Worm (Caenorhabditis elegans) whole organism, L4/young adult: ENCODE measurements around the gene fib-1.

ENCODE experiments used
- W03F9.2 ChIP-seq: fragments of 150-350 bp; optimal IDR thresholded peaks from 2 replicates; lab custom pipeline; 2014; ENCODE audit warnings: missing biosample characterization, missing genetic modification characterization
- dao-5 ChIP-seq: sonication (generic microtip); optimal IDR thresholded peaks from 2 replicates; lab custom pipeline; 2016; ENCODE audit warnings: missing genotype, missing genetic modification characterization, moderate library complexity, missing compliant biosample characterization
- him-1 ChIP-seq: sonication (generic microtip); optimal IDR thresholded peaks from 2 replicates; lab custom pipeline; 2016; ENCODE audit warnings: missing genotype, missing genetic modification reagents, missing genetic modification characterization, missing compliant biosample characterization

ce11 chrV:14999485-15000023 is 2.5 kb downstream of the fib-1 start, which contains the start of gene T01C3.11:
- no peak for TF ChIP-seq dao-5 (tag; lab: Kevin White, UChicago)
- TF ChIP-seq him-1 (tag; lab: Kevin White, UChicago): no peak
- TF ChIP-seq W03F9.2 (tag; lab: Kevin White, UChicago): no peak
